Worm (Caenorhabditis elegans): ENCODE measurements around the gene catp-2.

DNA sequence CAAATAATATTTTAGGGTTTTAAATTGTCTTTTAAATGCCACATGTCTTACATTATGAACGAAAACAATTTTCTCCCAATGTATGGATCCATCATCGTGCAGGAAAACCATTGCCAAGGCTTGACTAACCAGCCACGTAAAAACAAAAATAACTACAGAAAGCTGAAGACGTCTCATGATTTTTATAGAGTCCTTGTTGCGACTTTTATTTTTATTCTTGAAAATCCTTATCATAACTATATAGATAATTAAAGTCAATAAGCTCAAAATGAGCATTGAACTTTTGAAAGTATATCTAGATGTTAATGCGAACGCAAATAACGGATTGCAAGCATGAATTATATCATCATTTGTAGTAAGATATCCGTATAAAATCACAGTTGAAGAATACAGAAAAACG lies 45.6 kb downstream of the catp-2 start:
- TF ChIP-seq jun-1 (tag; optimal IDR thresholded peaks at IDR 0.05) (no peak), nhr-237 (tag; optimal IDR thresholded peaks at IDR 0.05) (no peak), ama-1 (optimal IDR thresholded peaks at IDR 0.05) (no peak), skn-1 (tag; optimal IDR thresholded peaks at IDR 0.05) (no peak), nhr-12 (tag; optimal IDR thresholded peaks at IDR 0.05) (no peak), nhr-20 (tag; optimal IDR thresholded peaks at IDR 0.05) (no peak), zip-4 (GFP tag; optimal IDR thresholded peaks at IDR 0.05) (no peak), lin-39 (tag; optimal IDR thresholded peaks at IDR 0.05) (no peak), ztf-4 (tag; optimal IDR thresholded peaks at IDR 0.05) (no peak)

Measured in whole organism, L1 larva.